Worm (Caenorhabditis elegans) whole organism, midembryonic: ENCODE results near the gene F46B3.15.

ENCODE experiments used
- cog-1 ChIP-seq: sonication (generic microtip); optimal IDR thresholded peaks from 2 replicates; lab custom pipeline; 2016; ENCODE audit warnings: missing genetic modification characterization, missing compliant biosample characterization
- flt-1 ChIP-seq: fragments of 200-800 bp; sonication (Bioruptor generic); IDR thresholded peaks from 2 replicates; pipeline ENCODE4 v1.3.6; 2022; ENCODE audit warnings: missing genetic modification characterization, missing compliant biosample characterization
- klf-2 ChIP-seq: fragments of 200-800 bp; sonication (Bioruptor generic); conservative IDR thresholded peaks from 2 replicates; pipeline ENCODE4 v1.3.6; 2022; ENCODE audit warnings: missing genetic modification reagents, missing genetic modification characterization, missing compliant biosample characterization
- tab-1 ChIP-seq: fragments of 200-800 bp; sonication (Bioruptor generic); IDR thresholded peaks from 2 replicates; pipeline ENCODE4 v1.3.6; 2022; ENCODE audit warnings: missing genetic modification characterization, missing compliant biosample characterization
- ztf-23 ChIP-seq: fragments of 200-800 bp; sonication (Bioruptor generic); IDR thresholded peaks from 2 replicates; pipeline ENCODE4 v1.3.6; 2022; ENCODE audit warnings: missing genetic modification reagents, missing genetic modification characterization, missing compliant biosample characterization
- ztf-29 ChIP-seq: fragments of 200-800 bp; sonication (Bioruptor generic); IDR thresholded peaks from 2 replicates; pipeline ENCODE4 v1.3.6; 2022; ENCODE audit warnings: missing genetic modification reagents, missing genetic modification characterization, missing compliant biosample characterization

DNA sequence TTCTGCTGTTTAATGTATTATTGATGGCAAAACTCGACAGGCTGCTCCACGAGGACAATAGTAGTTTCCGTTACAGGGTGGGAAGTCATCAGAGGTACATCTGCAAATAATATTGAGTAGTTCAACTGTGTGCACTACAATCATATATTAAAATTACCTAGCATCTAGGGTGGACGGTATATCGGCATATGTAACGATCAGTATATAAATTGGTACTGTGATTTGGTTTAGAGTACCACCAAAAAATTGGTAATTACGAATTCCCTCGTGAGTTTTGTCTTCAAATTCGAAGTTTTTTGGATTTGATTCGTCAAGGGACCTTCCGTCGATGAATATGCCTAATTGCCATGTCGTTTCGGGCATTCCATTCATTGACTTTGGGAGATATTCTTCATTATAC, 3.3 kb upstream of the F46B3.15 start, which contains the start of gene ttr-13:
- TF ChIP-seq klf-2 (GFP tag; lab: Robert Waterston, UW): no peak
- no peak for TF ChIP-seq ztf-23 (GFP tag; lab: Robert Waterston, UW)
- no peak for TF ChIP-seq cog-1
- no peak for TF ChIP-seq flt-1
- TF ChIP-seq ztf-29 (GFP tag; lab: Robert Waterston, UW): no peak
- no peak for TF ChIP-seq tab-1
